Fruit fly (Drosophila melanogaster) whole organism, wandering third instar larva: ENCODE data around the gene TTLL3B.

Source experiments
- Abd-B ChIP-seq: fragments of >200 bp; optimal IDR thresholded peaks from 2 replicates; lab custom pipeline; 2017; ENCODE audit warnings: missing biosample characterization, missing genetic modification characterization
- CG32264 ChIP-seq: fragments of 200-800 bp; sonication (Bioruptor generic); optimal IDR thresholded peaks from 2 replicates; lab custom pipeline; 2016; ENCODE audit warnings: missing biosample characterization, missing genetic modification characterization
- CG9705 ChIP-seq: fragments of 200-800 bp; sonication (Bioruptor generic); optimal IDR thresholded peaks from 2 replicates; lab custom pipeline; 2018; ENCODE audit warnings: missing biosample characterization, mild to moderate bottlenecking, missing genetic modification characterization
- Hr78 ChIP-seq: fragments of >200 bp; optimal IDR thresholded peaks from 2 replicates; lab custom pipeline; 2017; ENCODE audit warnings: missing biosample characterization, missing genetic modification characterization
- Hr83 ChIP-seq: fragments of 200-300 bp; sonication (Bioruptor generic); optimal IDR thresholded peaks from 2 replicates; lab custom pipeline; 2016; ENCODE audit warnings: missing biosample characterization, mild to moderate bottlenecking, missing genetic modification characterization, moderate library complexity; ENCODE audit not compliant: poor library complexity, severe bottlenecking
- Rel ChIP-seq, 2 experiments: fragments of 200-800 bp; sonication (Bioruptor generic) in 1 of 2; optimal IDR thresholded peaks; 2 replicates in 1 of 2; 3 replicates in 1 of 2; lab custom pipeline; 2016 to 2019; ENCODE audit warnings: mild to moderate bottlenecking in 2 of 2, missing biosample characterization in 2 of 2, missing genetic modification characterization in 2 of 2, moderate library complexity in 1 of 2
- dmrt93B ChIP-seq: fragments of 200-800 bp; sonication (Bioruptor generic); optimal IDR thresholded peaks from 2 replicates; lab custom pipeline; 2018; ENCODE audit warnings: missing biosample characterization, mild to moderate bottlenecking, missing genetic modification characterization
- fru ChIP-seq: fragments of 200-800 bp; sonication (Bioruptor generic); optimal IDR thresholded peaks from 3 replicates; lab custom pipeline; 2016; ENCODE audit warnings: missing biosample characterization, mild to moderate bottlenecking, missing genetic modification characterization
- pan ChIP-seq: fragments of >200 bp; optimal IDR thresholded peaks from 2 replicates; lab custom pipeline; 2017
- psq ChIP-seq: fragments of 200-800 bp; sonication (Bioruptor generic); optimal IDR thresholded peaks from 3 replicates; lab custom pipeline; 2017; ENCODE audit warnings: missing biosample characterization, mild to moderate bottlenecking, missing genetic modification characterization, moderate library complexity
- sage ChIP-seq: fragments of 200-800 bp; sonication (Bioruptor generic); optimal IDR thresholded peaks from 2 replicates; lab custom pipeline; 2016; ENCODE audit warnings: missing biosample characterization, mild to moderate bottlenecking, missing genetic modification characterization
- sv ChIP-seq: fragments of 200-800 bp; sonication (Bioruptor generic); optimal IDR thresholded peaks from 3 replicates; lab custom pipeline; 2016; ENCODE audit warnings: missing biosample characterization, missing genetic modification characterization
- usp ChIP-seq: fragments of >200 bp; optimal IDR thresholded peaks from 2 replicates; lab custom pipeline; 2017; ENCODE audit warnings: missing biosample characterization, missing genetic modification characterization

DNA sequence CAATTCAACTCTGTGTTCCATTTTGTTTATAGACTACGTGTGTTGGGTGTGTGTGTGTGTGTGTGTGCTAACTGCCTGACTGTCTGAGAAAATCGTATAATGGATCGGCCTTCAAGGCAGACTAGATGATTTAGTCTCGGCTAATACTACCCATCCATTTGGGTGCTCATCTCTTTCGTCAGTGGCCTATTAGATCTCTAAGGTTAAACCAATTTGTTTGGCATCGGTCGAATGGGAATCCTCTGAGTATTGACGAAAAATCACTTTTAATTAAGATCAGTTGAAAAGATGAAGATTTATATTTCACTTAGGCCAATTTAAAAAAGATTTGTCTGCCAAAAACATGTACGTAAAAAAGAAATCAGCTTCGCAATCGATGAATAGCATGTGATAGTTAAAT lies 12.9 kb downstream of the TTLL3B start, which contains the start of gene CG31910:
- TF ChIP-seq pan (lab: Kevin White, UChicago) (no peak), psq (no peak), fru (GFP tag; lab: Kevin White, UChicago) (no peak), CG32264 (no peak), CG9705 (GFP tag; lab: Kevin White, UChicago) (no peak), sage (no peak), usp (GFP tag; lab: Kevin White, UChicago) (no peak), Abd-B (GFP tag; lab: Kevin White, UChicago) (no peak), dmrt93B (GFP tag; lab: Kevin White, UChicago) (no peak), Hr83 (GFP tag; lab: Kevin White, UChicago) (no peak), Hr78 (GFP tag; lab: Kevin White, UChicago) (no peak), Rel (GFP tag; optimal IDR thresholded peaks at IDR 0.05; lab: Kevin White, UChicago) (no peak), Rel (tag; optimal IDR thresholded peaks at IDR 0.05; lab: Kevin White, UChicago) (no peak), sv (GFP tag; lab: Kevin White, UChicago) (no peak)
